Fruit fly (Drosophila melanogaster) whole organism, embryonic: ENCODE data around the gene vir-1.
A peak's percentile ranks its signal among the peaks of the same experiment; 100 is the strongest.

Source experiments
- Atf3 ChIP-seq: fragments of 200-800 bp; sonication (Bioruptor generic); optimal IDR thresholded peaks from 3 replicates; lab custom pipeline; 2016; ENCODE audit warnings: missing biosample characterization, missing genetic modification characterization
- C15 ChIP-seq: fragments of 200-800 bp; sonication (Bioruptor generic); IDR thresholded peaks from 3 replicates; pipeline ENCODE4 v1.3.6; 2022; ENCODE audit warnings: missing biosample characterization, missing genetic modification characterization
- CG10654 ChIP-seq: fragments of 200-800 bp; sonication (Bioruptor generic); optimal IDR thresholded peaks from 2 replicates; lab custom pipeline; 2016; ENCODE audit warnings: missing biosample characterization, missing genetic modification characterization
- CG12219 ChIP-seq: fragments of 200-800 bp; sonication (Bioruptor generic); optimal IDR thresholded peaks from 3 replicates; lab custom pipeline; 2018; ENCODE audit warnings: missing biosample characterization, mild to moderate bottlenecking, missing genetic modification characterization
- CG14965 ChIP-seq: fragments of 200-800 bp; sonication (Bioruptor generic); optimal IDR thresholded peaks from 2 replicates; lab custom pipeline; 2016; ENCODE audit warnings: missing biosample characterization, missing genetic modification characterization, borderline replicate concordance
- CG15269 ChIP-seq: fragments of 200-800 bp; sonication (Bioruptor generic); optimal IDR thresholded peaks from 2 replicates; lab custom pipeline; 2018; ENCODE audit warnings: missing biosample characterization, mild to moderate bottlenecking, missing genetic modification characterization, moderate library complexity
- CG1647 ChIP-seq: fragments of 200-800 bp; sonication (Bioruptor generic); optimal IDR thresholded peaks from 3 replicates; lab custom pipeline; 2016; ENCODE audit warnings: missing biosample characterization, missing genetic modification characterization
- CG17568 ChIP-seq: fragments of 200-800 bp; sonication (Bioruptor generic); optimal IDR thresholded peaks from 2 replicates; lab custom pipeline; 2018; ENCODE audit warnings: missing biosample characterization, mild to moderate bottlenecking, missing genetic modification characterization, moderate library complexity
- CG17912 ChIP-seq: fragments of 200-800 bp; sonication (Bioruptor generic); optimal IDR thresholded peaks from 2 replicates; lab custom pipeline; 2018; ENCODE audit warnings: missing biosample characterization, mild to moderate bottlenecking, missing genetic modification characterization
- CG30431 ChIP-seq: fragments of 200-800 bp; sonication (Bioruptor generic); optimal IDR thresholded peaks from 2 replicates; lab custom pipeline; 2017; ENCODE audit warnings: missing biosample characterization, missing genetic modification characterization
- CG31365 ChIP-seq: fragments of 200-800 bp; sonication (Bioruptor generic); optimal IDR thresholded peaks from 2 replicates; lab custom pipeline; 2018; ENCODE audit warnings: missing biosample characterization, mild to moderate bottlenecking, missing genetic modification characterization
- CG34376 ChIP-seq: fragments of 200-800 bp; sonication (Bioruptor generic); optimal IDR thresholded peaks from 2 replicates; lab custom pipeline; 2018; ENCODE audit warnings: missing biosample characterization, mild to moderate bottlenecking, missing genetic modification characterization
- CG4617 ChIP-seq: fragments of 200-800 bp; sonication (Bioruptor generic); optimal IDR thresholded peaks from 3 replicates; lab custom pipeline; 2016; ENCODE audit warnings: missing biosample characterization, missing genetic modification characterization, borderline replicate concordance
- CG6765 ChIP-seq: fragments of 200-800 bp; sonication (Bioruptor generic); optimal IDR thresholded peaks from 3 replicates; lab custom pipeline; 2017; ENCODE audit warnings: missing biosample characterization, mild to moderate bottlenecking, missing genetic modification characterization
- CG6791 ChIP-seq: fragments of 200-800 bp; sonication (Bioruptor generic); IDR thresholded peaks from 3 replicates; pipeline ENCODE4 v1.3.6; 2022; ENCODE audit warnings: missing biosample characterization, missing genetic modification characterization; ENCODE audit not compliant: partially characterized antibody
- CHES-1-like ChIP-seq: fragments of 200-800 bp; sonication (Bioruptor generic); optimal IDR thresholded peaks from 2 replicates; lab custom pipeline; 2016; ENCODE audit warnings: missing biosample characterization, missing genetic modification characterization
- CoRest ChIP-seq: fragments of 200-800 bp; sonication (Bioruptor generic); optimal IDR thresholded peaks from 3 replicates; lab custom pipeline; 2018; ENCODE audit warnings: missing biosample characterization, mild to moderate bottlenecking, missing genetic modification characterization, moderate library complexity
- CrebB ChIP-seq: fragments of 200-800 bp; sonication (Bioruptor generic); optimal IDR thresholded peaks from 3 replicates; lab custom pipeline; 2018; ENCODE audit warnings: missing biosample characterization, mild to moderate bottlenecking, missing genetic modification characterization
- D ChIP-seq, 2 experiments: fragments of 200-800 bp in 1 of 2; fragments of >200 bp in 1 of 2; sonication (Bioruptor generic) in 1 of 2; optimal IDR thresholded peaks; 2 replicates in 1 of 2; 3 replicates in 1 of 2; lab custom pipeline; 2017; ENCODE audit warnings: mild to moderate bottlenecking in 1 of 2, missing biosample characterization in 1 of 2, missing genetic modification characterization in 1 of 2, missing genetic modification reagents in 1 of 2
- Dad ChIP-seq: fragments of 200-800 bp; sonication (Bioruptor generic); optimal IDR thresholded peaks from 3 replicates; lab custom pipeline; 2016; ENCODE audit warnings: missing biosample characterization, missing genetic modification characterization
- Dip2 ChIP-seq: fragments of 200-800 bp; sonication (Bioruptor generic); IDR thresholded peaks from 2 replicates; pipeline ENCODE4 v1.3.6; 2022; ENCODE audit warnings: missing biosample characterization, missing genetic modification characterization
- Doc3 ChIP-seq: fragments of 200-800 bp; sonication (Bioruptor generic); IDR thresholded peaks from 3 replicates; pipeline ENCODE4 v1.3.6; 2022; ENCODE audit warnings: missing biosample characterization, missing genetic modification characterization; ENCODE audit not compliant: partially characterized antibody
- H2.0 ChIP-seq: fragments of 200-800 bp; sonication (Bioruptor generic); IDR thresholded peaks from 2 replicates; pipeline ENCODE4 v1.3.6; 2022; ENCODE audit warnings: missing biosample characterization, missing genetic modification characterization
- HLH4C ChIP-seq: fragments of 200-800 bp; sonication (Bioruptor generic); IDR thresholded peaks from 3 replicates; pipeline ENCODE4 v1.3.6; 2022; ENCODE audit warnings: missing biosample characterization, missing genetic modification characterization; ENCODE audit not compliant: partially characterized antibody
- Hr78 ChIP-seq, 2 experiments: fragments of 200-800 bp in 1 of 2; fragments of >200 bp in 1 of 2; sonication (Bioruptor generic) in 1 of 2; optimal IDR thresholded peaks; 2 replicates each; lab custom pipeline; 2017 to 2019; ENCODE audit warnings: missing biosample characterization in 2 of 2, missing genetic modification characterization in 2 of 2, mild to moderate bottlenecking in 1 of 2, moderate library complexity in 1 of 2
- Mes4 ChIP-seq: fragments of 200-800 bp; sonication (Bioruptor generic); optimal IDR thresholded peaks from 2 replicates; lab custom pipeline; 2016; ENCODE audit warnings: missing biosample characterization, missing genetic modification characterization
- Nf-YA ChIP-seq: fragments of 200-800 bp; sonication (Bioruptor generic); IDR thresholded peaks from 2 replicates; pipeline ENCODE4 v1.3.6; 2022; ENCODE audit warnings: missing biosample characterization, missing genetic modification characterization
- Oaz ChIP-seq: fragments of 200-800 bp; sonication (Bioruptor generic); IDR thresholded peaks from 2 replicates; pipeline ENCODE4 v1.3.6; 2022; ENCODE audit warnings: missing biosample characterization, missing genetic modification characterization
- Side ChIP-seq: fragments of 200-800 bp; sonication (Bioruptor generic); optimal IDR thresholded peaks from 2 replicates; lab custom pipeline; 2016; ENCODE audit warnings: missing biosample characterization, missing genetic modification characterization
- Sox100B ChIP-seq: fragments of 200-800 bp; sonication (Bioruptor generic); optimal IDR thresholded peaks from 3 replicates; lab custom pipeline; 2018; ENCODE audit warnings: missing biosample characterization, mild to moderate bottlenecking, missing genetic modification characterization
- Sry-δ ChIP-seq: fragments of 200-800 bp; sonication (Bioruptor generic); optimal IDR thresholded peaks from 2 replicates; lab custom pipeline; 2016; ENCODE audit warnings: missing biosample characterization, missing genetic modification characterization
- Vsx1 ChIP-seq: fragments of 200-800 bp; sonication (Bioruptor generic); optimal IDR thresholded peaks from 2 replicates; lab custom pipeline; 2017; ENCODE audit warnings: missing biosample characterization, mild to moderate bottlenecking, missing genetic modification characterization, missing genetic modification reagents
- YL-1 ChIP-seq: fragments of 200-800 bp; sonication (Bioruptor generic); optimal IDR thresholded peaks from 3 replicates; lab custom pipeline; 2017; ENCODE audit warnings: missing biosample characterization, mild to moderate bottlenecking, missing genetic modification characterization
- amos ChIP-seq: fragments of 200-800 bp; sonication (Bioruptor generic); IDR thresholded peaks from 2 replicates; pipeline ENCODE4 v1.3.6; 2022; ENCODE audit warnings: missing biosample characterization, missing genetic modification characterization; ENCODE audit not compliant: partially characterized antibody
- chinmo ChIP-seq: fragments of 200-800 bp; sonication (Bioruptor generic); IDR thresholded peaks from 4 replicates; pipeline ENCODE4 v1.3.6; 2022; ENCODE audit warnings: missing biosample characterization, missing genetic modification characterization; ENCODE audit not compliant: partially characterized antibody
- dm ChIP-seq: fragments of 200-800 bp; sonication (Bioruptor generic); optimal IDR thresholded peaks from 3 replicates; lab custom pipeline; 2016; ENCODE audit warnings: missing biosample characterization, missing genetic modification characterization
- esg ChIP-seq: fragments of 200-800 bp; sonication (Bioruptor generic); conservative IDR thresholded peaks from 2 replicates; pipeline ENCODE4 v1.3.6; 2022; ENCODE audit warnings: missing biosample characterization, missing genetic modification characterization
- gro ChIP-seq: fragments of 200-800 bp; sonication (Bioruptor generic); optimal IDR thresholded peaks from 2 replicates; lab custom pipeline; 2016; ENCODE audit warnings: missing biosample characterization, missing genetic modification characterization
- hbn ChIP-seq: fragments of 200-800 bp; sonication (Bioruptor generic); IDR thresholded peaks from 2 replicates; pipeline ENCODE4 v1.3.6; 2022; ENCODE audit warnings: missing biosample characterization, missing genetic modification characterization; ENCODE audit not compliant: partially characterized antibody
- hth ChIP-seq: fragments of >200 bp; optimal IDR thresholded peaks from 2 replicates; lab custom pipeline; 2017; ENCODE audit warnings: inconsistent platforms
- luna ChIP-seq: fragments of 200-800 bp; sonication (Bioruptor generic); optimal IDR thresholded peaks from 2 replicates; lab custom pipeline; 2016; ENCODE audit warnings: missing biosample characterization, missing genetic modification characterization
- maf-S ChIP-seq: fragments of 200-800 bp; sonication (Bioruptor generic); optimal IDR thresholded peaks from 2 replicates; lab custom pipeline; 2016; ENCODE audit warnings: missing biosample characterization, missing genetic modification characterization
- pita ChIP-seq: fragments of 200-800 bp; sonication (Bioruptor generic); optimal IDR thresholded peaks from 2 replicates; lab custom pipeline; 2017; ENCODE audit warnings: missing biosample characterization, mild to moderate bottlenecking, missing genetic modification characterization
- seq ChIP-seq: fragments of 200-800 bp; sonication (Bioruptor generic); IDR thresholded peaks from 2 replicates; pipeline ENCODE4 v1.3.6; 2022; ENCODE audit warnings: missing biosample characterization, missing genetic modification characterization
- sima ChIP-seq: fragments of 200-800 bp; sonication (Bioruptor generic); optimal IDR thresholded peaks from 2 replicates; lab custom pipeline; 2016; ENCODE audit warnings: missing biosample characterization, missing genetic modification characterization
- slbo ChIP-seq: fragments of 200-800 bp; sonication (Bioruptor generic); IDR thresholded peaks from 2 replicates; pipeline ENCODE4 v1.3.6; 2022; ENCODE audit warnings: missing biosample characterization, missing genetic modification characterization
- sna ChIP-seq: fragments of 200-800 bp; sonication (Bioruptor generic); IDR thresholded peaks from 2 replicates; pipeline ENCODE4 v1.3.6; 2022; ENCODE audit warnings: missing biosample characterization, missing genetic modification characterization; ENCODE audit not compliant: partially characterized antibody
- sob ChIP-seq: fragments of 200-800 bp; sonication (Bioruptor generic); IDR thresholded peaks from 2 replicates; pipeline ENCODE4 v1.3.6; 2022; ENCODE audit warnings: missing biosample characterization, missing genetic modification characterization
- ssp ChIP-seq: fragments of 200-800 bp; sonication (Bioruptor generic); IDR thresholded peaks from 2 replicates; pipeline ENCODE4 v1.3.6; 2022; ENCODE audit warnings: missing biosample characterization, missing genetic modification characterization
- vfl ChIP-seq: fragments of 200-800 bp; sonication (Bioruptor generic); optimal IDR thresholded peaks from 2 replicates; lab custom pipeline; 2016; ENCODE audit warnings: missing biosample characterization, missing genetic modification characterization
- wor ChIP-seq: fragments of 200-800 bp; sonication (Bioruptor generic); IDR thresholded peaks from 2 replicates; pipeline ENCODE4 v1.3.6; 2022; ENCODE audit warnings: missing biosample characterization, missing genetic modification characterization

vir-1 gene

DNA sequence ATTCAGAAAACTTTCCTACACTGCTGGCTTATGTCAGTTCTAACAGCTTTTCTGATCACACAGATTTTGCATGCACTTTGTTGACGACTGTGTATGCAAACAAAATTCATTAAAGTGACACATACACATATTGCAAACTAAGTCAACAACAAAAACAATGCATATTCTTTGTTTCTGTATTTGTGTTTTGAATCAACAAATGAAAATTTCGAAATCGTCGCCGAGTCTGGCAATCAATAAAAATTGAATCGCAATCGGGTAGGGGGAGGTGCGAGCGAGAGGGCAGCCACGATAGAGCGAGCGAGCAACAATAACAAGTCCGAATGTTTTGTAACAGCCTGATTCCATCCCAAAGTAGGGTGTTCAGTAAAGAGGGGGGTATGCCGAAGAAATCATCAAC, 39.8 kb upstream of the vir-1 start (continued):
- TF ChIP-seq CG34376 (GFP tag; lab: Kevin White, UChicago), result peak; percentile 48
- TF ChIP-seq Doc3 (GFP tag; lab: Robert Waterston, UW), result no peak
- no peak for TF ChIP-seq wor (GFP tag; lab: Robert Waterston, UW)
- no peak for TF ChIP-seq Hr78 (GFP tag; optimal IDR thresholded peaks at IDR 0.05; lab: Kevin White, UChicago)
- no peak for TF ChIP-seq CG17912
- TF ChIP-seq sima (GFP tag; lab: Kevin White, UChicago), result no peak
- TF ChIP-seq CG6791 (GFP tag; lab: Robert Waterston, UW), result no peak
- TF ChIP-seq CoRest (tag; lab: Kevin White, UChicago), result no peak
- TF ChIP-seq Nf-YA (GFP tag; lab: Robert Waterston, UW), result no peak
- no peak for TF ChIP-seq CG10654 (GFP tag; lab: Kevin White, UChicago)
- TF ChIP-seq CG30431 (GFP tag; lab: Kevin White, UChicago), result no peak
- TF ChIP-seq hth (lab: Kevin White, UChicago), result no peak
- TF ChIP-seq pita, result no peak
- TF ChIP-seq luna (GFP tag; lab: Kevin White, UChicago), result no peak
- no peak for TF ChIP-seq D (optimal IDR thresholded peaks at IDR 0.05; lab: Kevin White, UChicago)
- no peak for TF ChIP-seq D (GFP tag; optimal IDR thresholded peaks at IDR 0.05; lab: Kevin White, UChicago)
- TF ChIP-seq Dip2, result no peak
- no peak for TF ChIP-seq CG4617 (GFP tag; lab: Kevin White, UChicago)
- TF ChIP-seq Sry-δ (GFP tag; lab: Kevin White, UChicago), result no peak
- no peak for TF ChIP-seq CG6765 (GFP tag; lab: Kevin White, UChicago)
- no peak for TF ChIP-seq C15 (GFP tag; lab: Robert Waterston, UW)
- TF ChIP-seq Oaz (GFP tag; lab: Robert Waterston, UW), result no peak
- TF ChIP-seq seq (GFP tag; lab: Robert Waterston, UW), result no peak
- peak; percentile 30 for TF ChIP-seq CG31365
- TF ChIP-seq HLH4C, result no peak
- TF ChIP-seq CG14965 (GFP tag; lab: Kevin White, UChicago), result no peak
- TF ChIP-seq YL-1 (GFP tag; lab: Kevin White, UChicago), result no peak
- TF ChIP-seq Vsx1, result peak; percentile 35
- no peak for TF ChIP-seq Mes4 (GFP tag; lab: Kevin White, UChicago)
- no peak; the same call in 1 of the 2 replicates for TF ChIP-seq sob
- no peak for TF ChIP-seq H2.0 (GFP tag; lab: Robert Waterston, UW)
- TF ChIP-seq maf-S (GFP tag; lab: Kevin White, UChicago), result no peak
- TF ChIP-seq CG1647 (GFP tag; lab: Kevin White, UChicago), result no peak
- TF ChIP-seq Side (GFP tag; lab: Kevin White, UChicago), result no peak
- TF ChIP-seq Atf3, result no peak
- no peak for TF ChIP-seq ssp (GFP tag; lab: Robert Waterston, UW)
- 0 out of 4 replicates have a peak, but pooled peaks have one; percentile 68 for TF ChIP-seq chinmo
- TF ChIP-seq CHES-1-like (GFP tag; lab: Kevin White, UChicago), result no peak
- peak; percentile 71 for TF ChIP-seq CG17568 (GFP tag; lab: Kevin White, UChicago)
- no peak for TF ChIP-seq amos (GFP tag; lab: Robert Waterston, UW)
- TF ChIP-seq dm (GFP tag; lab: Kevin White, UChicago), result no peak
- TF ChIP-seq gro, result no peak
- TF ChIP-seq esg (GFP tag; lab: Robert Waterston, UW), result no peak
- TF ChIP-seq hbn (GFP tag; lab: Robert Waterston, UW), result no peak
- TF ChIP-seq slbo (GFP tag; lab: Robert Waterston, UW), result no peak
- no peak for TF ChIP-seq vfl (GFP tag; lab: Kevin White, UChicago)
- peak; percentile 8 for TF ChIP-seq CrebB (tag; lab: Kevin White, UChicago)
- no peak for TF ChIP-seq Dad (GFP tag; lab: Kevin White, UChicago)
- TF ChIP-seq CG15269 (tag; lab: Kevin White, UChicago), result peak; percentile 10
- TF ChIP-seq sna (GFP tag; lab: Robert Waterston, UW), result no peak
- TF ChIP-seq CG12219, result no peak
- TF ChIP-seq Sox100B, result peak; percentile 40
